Worm (Caenorhabditis elegans) whole organism, L4/young adult: ENCODE results near the gene bus-19.

Experiments
- W03F9.2 ChIP-seq: fragments of 150-350 bp; optimal IDR thresholded peaks from 2 replicates; lab custom pipeline; 2014; ENCODE audit warnings: missing biosample characterization, missing genetic modification characterization
- dao-5 ChIP-seq: sonication (generic microtip); optimal IDR thresholded peaks from 2 replicates; lab custom pipeline; 2016; ENCODE audit warnings: missing genotype, missing genetic modification characterization, moderate library complexity, missing compliant biosample characterization
- him-1 ChIP-seq: sonication (generic microtip); optimal IDR thresholded peaks from 2 replicates; lab custom pipeline; 2016; ENCODE audit warnings: missing genotype, missing genetic modification reagents, missing genetic modification characterization, missing compliant biosample characterization

- TF ChIP-seq W03F9.2 (tag; lab: Kevin White, UChicago) (no peak), him-1 (tag; lab: Kevin White, UChicago) (no peak), dao-5 (no peak)
Observed at ce11 chrV:12898583-12899232, 26.9 kb downstream of the bus-19 start.
